Fruit fly (Drosophila melanogaster) whole organism, embryonic: ENCODE data around the gene LUBEL.

Experiments used
- Aef1 ChIP-seq: fragments of 200-800 bp; sonication (Bioruptor generic); IDR thresholded peaks from 3 replicates; pipeline ENCODE4 v1.3.6; 2022; ENCODE audit warnings: missing biosample characterization, missing genetic modification characterization
- CG10366 ChIP-seq: fragments of 200-800 bp; sonication (Bioruptor generic); IDR thresholded peaks from 2 replicates; pipeline ENCODE4 v1.3.6; 2022; ENCODE audit warnings: missing biosample characterization, missing genetic modification characterization
- CG12071 ChIP-seq: fragments of 200-800 bp; sonication (Bioruptor generic); optimal IDR thresholded peaks from 3 replicates; lab custom pipeline; 2018; ENCODE audit warnings: missing biosample characterization, mild to moderate bottlenecking, missing genetic modification characterization
- CG1529 ChIP-seq: fragments of 200-800 bp; sonication (Bioruptor generic); optimal IDR thresholded peaks from 3 replicates; lab custom pipeline; 2018; ENCODE audit warnings: missing biosample characterization, missing genetic modification characterization
- CG15601 ChIP-seq: fragments of 200-800 bp; sonication (Bioruptor generic); optimal IDR thresholded peaks from 3 replicates; lab custom pipeline; 2019; ENCODE audit warnings: missing biosample characterization, mild to moderate bottlenecking, missing genetic modification characterization, moderate library complexity
- CG1602 ChIP-seq: fragments of 200-800 bp; sonication (Bioruptor generic); optimal IDR thresholded peaks from 3 replicates; lab custom pipeline; 2016; ENCODE audit warnings: missing biosample characterization, missing genetic modification characterization
- CG17361 ChIP-seq: fragments of 200-800 bp; sonication (Bioruptor generic); IDR thresholded peaks from 3 replicates; pipeline ENCODE4 v1.3.6; 2022; ENCODE audit warnings: missing biosample characterization, missing genetic modification characterization
- CG17829 ChIP-seq: fragments of 200-800 bp; optimal IDR thresholded peaks from 2 replicates; lab custom pipeline; 2019; ENCODE audit warnings: missing biosample characterization, mild to moderate bottlenecking, missing genetic modification characterization, moderate library complexity
- CG17912 ChIP-seq: fragments of 200-800 bp; sonication (Bioruptor generic); optimal IDR thresholded peaks from 2 replicates; lab custom pipeline; 2018; ENCODE audit warnings: missing biosample characterization, mild to moderate bottlenecking, missing genetic modification characterization
- CG18262 ChIP-seq: fragments of 200-800 bp; optimal IDR thresholded peaks from 3 replicates; lab custom pipeline; 2019; ENCODE audit warnings: missing biosample characterization, mild to moderate bottlenecking, missing genetic modification characterization, moderate library complexity
- CG18619 ChIP-seq: fragments of 200-800 bp; sonication (Bioruptor generic); optimal IDR thresholded peaks from 3 replicates; lab custom pipeline; 2017; ENCODE audit warnings: missing biosample characterization, mild to moderate bottlenecking, missing genetic modification characterization
- CG2120 ChIP-seq: fragments of 200-800 bp; sonication (Bioruptor generic); optimal IDR thresholded peaks from 3 replicates; lab custom pipeline; 2016; ENCODE audit warnings: missing biosample characterization, missing genetic modification characterization
- CG2712 ChIP-seq: fragments of 200-800 bp; optimal IDR thresholded peaks from 3 replicates; lab custom pipeline; 2019; ENCODE audit warnings: missing biosample characterization, mild to moderate bottlenecking, missing genetic modification characterization, moderate library complexity
- CG31224 ChIP-seq: fragments of 200-800 bp; sonication (Bioruptor generic); IDR thresholded peaks from 2 replicates; pipeline ENCODE4 v1.3.6; 2022; ENCODE audit warnings: missing biosample characterization, missing genetic modification characterization
- CG32772 ChIP-seq: fragments of 200-800 bp; sonication (Bioruptor generic); IDR thresholded peaks from 2 replicates; pipeline ENCODE4 v1.3.6; 2022; ENCODE audit warnings: missing biosample characterization, missing genetic modification characterization
- CG34224 ChIP-seq: fragments of 200-800 bp; sonication (Bioruptor generic); IDR thresholded peaks from 3 replicates; pipeline ENCODE4 v1.3.6; 2022; ENCODE audit warnings: missing biosample characterization, missing genetic modification characterization; ENCODE audit not compliant: partially characterized antibody
- CG4424 ChIP-seq: fragments of 200-800 bp; sonication (Bioruptor generic); optimal IDR thresholded peaks from 3 replicates; lab custom pipeline; 2016; ENCODE audit warnings: missing biosample characterization, missing genetic modification characterization
- CG4820 ChIP-seq: fragments of 200-800 bp; sonication (Bioruptor generic); optimal IDR thresholded peaks from 3 replicates; lab custom pipeline; 2016; ENCODE audit warnings: missing biosample characterization, missing genetic modification characterization
- CG6791 ChIP-seq: fragments of 200-800 bp; sonication (Bioruptor generic); IDR thresholded peaks from 3 replicates; pipeline ENCODE4 v1.3.6; 2022; ENCODE audit warnings: missing biosample characterization, missing genetic modification characterization; ENCODE audit not compliant: partially characterized antibody
- CG9215 ChIP-seq: fragments of 200-800 bp; sonication (Bioruptor generic); IDR thresholded peaks from 2 replicates; pipeline ENCODE4 v1.3.6; 2022; ENCODE audit warnings: missing biosample characterization, missing genetic modification characterization
- CG9437 ChIP-seq: fragments of 200-800 bp; sonication (Bioruptor generic); optimal IDR thresholded peaks from 2 replicates; lab custom pipeline; 2018; ENCODE audit warnings: missing biosample characterization, mild to moderate bottlenecking, missing genetic modification characterization
- CG9609 ChIP-seq: fragments of 200-800 bp; sonication (Bioruptor generic); optimal IDR thresholded peaks from 3 replicates; lab custom pipeline; 2016; ENCODE audit warnings: missing biosample characterization, missing genetic modification characterization
- CG9932 ChIP-seq: fragments of 200-800 bp; sonication (Bioruptor generic); IDR thresholded peaks from 2 replicates; pipeline ENCODE4 v1.3.6; 2022; ENCODE audit warnings: missing biosample characterization, missing genetic modification characterization
- Dip3 ChIP-seq: fragments of 200-800 bp; sonication (Bioruptor generic); optimal IDR thresholded peaks from 3 replicates; lab custom pipeline; 2016; ENCODE audit warnings: missing biosample characterization, missing genetic modification characterization
- Dref ChIP-seq: fragments of 200-800 bp; sonication (Bioruptor generic); IDR thresholded peaks from 2 replicates; pipeline ENCODE4 v1.3.6; 2022; ENCODE audit warnings: missing biosample characterization, missing genetic modification characterization
- Hr51 ChIP-seq, 2 experiments: fragments of 200-800 bp; sonication (Bioruptor generic); optimal IDR thresholded peaks; 2 replicates in 1 of 2; 3 replicates in 1 of 2; lab custom pipeline; 2016 to 2018; ENCODE audit warnings: missing biosample characterization in 2 of 2, missing genetic modification characterization in 2 of 2, mild to moderate bottlenecking in 1 of 2, moderate library complexity in 1 of 2
- Hr78 ChIP-seq, 2 experiments: fragments of 200-800 bp in 1 of 2; fragments of >200 bp in 1 of 2; sonication (Bioruptor generic) in 1 of 2; optimal IDR thresholded peaks; 2 replicates each; lab custom pipeline; 2017 to 2019; ENCODE audit warnings: missing biosample characterization in 2 of 2, missing genetic modification characterization in 2 of 2, mild to moderate bottlenecking in 1 of 2, moderate library complexity in 1 of 2
- MBD-R2 ChIP-seq: fragments of 200-800 bp; sonication (Bioruptor generic); IDR thresholded peaks from 2 replicates; pipeline ENCODE4 v1.3.6; 2022; ENCODE audit warnings: missing biosample characterization, missing genetic modification characterization
- Meics ChIP-seq: fragments of 200-800 bp; sonication (Bioruptor generic); optimal IDR thresholded peaks from 2 replicates; lab custom pipeline; 2017; ENCODE audit warnings: missing biosample characterization, mild to moderate bottlenecking, missing genetic modification characterization
- NfI ChIP-seq: fragments of 200-800 bp; sonication (Bioruptor generic); optimal IDR thresholded peaks from 3 replicates; lab custom pipeline; 2018; ENCODE audit warnings: missing biosample characterization, mild to moderate bottlenecking, missing genetic modification characterization, moderate library complexity
- Ptx1 ChIP-seq: fragments of 200-800 bp; sonication (Bioruptor generic); IDR thresholded peaks from 2 replicates; pipeline ENCODE4 v1.3.6; 2022; ENCODE audit warnings: missing biosample characterization, missing genetic modification characterization
- Usf ChIP-seq: fragments of 200-800 bp; sonication (Bioruptor generic); optimal IDR thresholded peaks from 2 replicates; lab custom pipeline; 2017; ENCODE audit warnings: missing genotype, missing biosample characterization, missing genetic modification characterization
- Vsx1 ChIP-seq: fragments of 200-800 bp; sonication (Bioruptor generic); optimal IDR thresholded peaks from 2 replicates; lab custom pipeline; 2017; ENCODE audit warnings: missing biosample characterization, mild to moderate bottlenecking, missing genetic modification characterization, missing genetic modification reagents
- caup ChIP-seq: fragments of 200-800 bp; sonication (Bioruptor generic); optimal IDR thresholded peaks from 3 replicates; lab custom pipeline; 2017; ENCODE audit warnings: missing biosample characterization, mild to moderate bottlenecking, missing genetic modification characterization, moderate library complexity; ENCODE audit not compliant: severe bottlenecking
- danr ChIP-seq: fragments of 200-800 bp; sonication (Bioruptor generic); IDR thresholded peaks from 2 replicates; pipeline ENCODE4 v1.3.6; 2022; ENCODE audit warnings: missing biosample characterization, missing genetic modification characterization
- dmrt11E ChIP-seq: fragments of 200-800 bp; sonication (Bioruptor generic); optimal IDR thresholded peaks from 3 replicates; lab custom pipeline; 2018; ENCODE audit warnings: missing biosample characterization, mild to moderate bottlenecking, missing genetic modification characterization, moderate library complexity
- dysf ChIP-seq: fragments of 200-800 bp; sonication (Bioruptor generic); IDR thresholded peaks from 3 replicates; pipeline ENCODE4 v1.3.6; 2022; ENCODE audit warnings: missing biosample characterization, missing genetic modification characterization
- lilli ChIP-seq: fragments of 200-800 bp; sonication (Bioruptor generic); optimal IDR thresholded peaks from 3 replicates; lab custom pipeline; 2016; ENCODE audit warnings: missing biosample characterization, missing genetic modification characterization
- lmd ChIP-seq: fragments of 200-800 bp; sonication (Bioruptor generic); IDR thresholded peaks from 2 replicates; pipeline ENCODE4 v1.3.6; 2022; ENCODE audit warnings: missing biosample characterization, missing genetic modification characterization
- nau ChIP-seq: fragments of 200-800 bp; sonication (Bioruptor generic); optimal IDR thresholded peaks from 3 replicates; lab custom pipeline; 2017; ENCODE audit warnings: missing biosample characterization, mild to moderate bottlenecking, missing genetic modification characterization, missing genetic modification reagents
- nmo ChIP-seq: fragments of 200-800 bp; sonication (Bioruptor generic); optimal IDR thresholded peaks from 2 replicates; lab custom pipeline; 2018; ENCODE audit warnings: missing biosample characterization, mild to moderate bottlenecking, missing genetic modification characterization, moderate library complexity
- p53 ChIP-seq: fragments of 200-800 bp; sonication (Bioruptor generic); optimal IDR thresholded peaks from 2 replicates; lab custom pipeline; 2016; ENCODE audit warnings: missing biosample characterization, missing genetic modification characterization
- peb ChIP-seq: fragments of 200-800 bp; sonication (Bioruptor generic); IDR thresholded peaks from 2 replicates; pipeline ENCODE4 v1.3.6; 2022; ENCODE audit warnings: missing biosample characterization, missing genetic modification characterization
- sens-2 ChIP-seq: fragments of 200-800 bp; sonication (Bioruptor generic); IDR thresholded peaks from 2 replicates; pipeline ENCODE4 v1.3.6; 2022; ENCODE audit warnings: missing biosample characterization, missing genetic modification characterization
- sima ChIP-seq: fragments of 200-800 bp; sonication (Bioruptor generic); optimal IDR thresholded peaks from 2 replicates; lab custom pipeline; 2016; ENCODE audit warnings: missing biosample characterization, missing genetic modification characterization
- slbo ChIP-seq: fragments of 200-800 bp; sonication (Bioruptor generic); IDR thresholded peaks from 2 replicates; pipeline ENCODE4 v1.3.6; 2022; ENCODE audit warnings: missing biosample characterization, missing genetic modification characterization
- so ChIP-seq: fragments of 200-800 bp; sonication (Bioruptor generic); IDR thresholded peaks from 3 replicates; pipeline ENCODE4 v1.3.6; 2022; ENCODE audit warnings: missing biosample characterization, missing genetic modification characterization
- yki ChIP-seq: fragments of >200 bp; optimal IDR thresholded peaks from 3 replicates; lab custom pipeline; 2018
- zen ChIP-seq: fragments of 200-800 bp; sonication (Bioruptor generic); optimal IDR thresholded peaks from 3 replicates; lab custom pipeline; 2018; ENCODE audit warnings: missing biosample characterization, mild to moderate bottlenecking, missing genetic modification characterization, moderate library complexity

LUBEL gene

dm6 chr2L:6819230-6820049 is 46.9 kb upstream of the LUBEL start:
- TF ChIP-seq CG6791 (no peak), CG9215 (GFP tag; lab: Robert Waterston, UW) (peak; percentile 50), dmrt11E (tag; lab: Kevin White, UChicago) (peak; percentile 67), CG4424 (peak; percentile 57), CG17829 (peak; percentile 47), CG10366 (GFP tag; lab: Robert Waterston, UW) (no peak; the same call in 1 of the 2 replicates), sens-2 (GFP tag; lab: Robert Waterston, UW) (peak; percentile 95), NfI (GFP tag; lab: Kevin White, UChicago) (peak; percentile 5), CG18262 (tag; lab: Kevin White, UChicago) (peak; percentile 69), Dref (no peak), CG1602 (GFP tag; lab: Kevin White, UChicago) (peak; percentile 9), so (0 out of 3 replicates have a peak, but pooled peaks have one; percentile 20), CG17361 (GFP tag; lab: Robert Waterston, UW) (peak; percentile 63; the same call in 2 of the 3 replicates), yki (lab: Kevin White, UChicago) (no peak), Meics (peak; percentile 35), Hr51 (GFP tag; optimal IDR thresholded peaks at IDR 0.05; lab: Kevin White, UChicago) (peak in 1 of 2 experiments; percentile 43), CG9609 (GFP tag; lab: Kevin White, UChicago) (no peak), zen (tag; lab: Kevin White, UChicago) (peak; percentile 12), nau (GFP tag; lab: Kevin White, UChicago) (no peak), Hr78 (GFP tag; optimal IDR thresholded peaks at IDR 0.05; lab: Kevin White, UChicago) (no peak), CG9437 (GFP tag; lab: Kevin White, UChicago) (peak; percentile 6), caup (GFP tag; lab: Kevin White, UChicago) (no peak), CG17912 (GFP tag; lab: Kevin White, UChicago) (no peak), CG2712 (tag; lab: Kevin White, UChicago) (peak; percentile 53), Ptx1 (GFP tag; lab: Robert Waterston, UW) (peak; percentile 29; the same call in 1 of the 2 replicates), peb (GFP tag; lab: Robert Waterston, UW) (no peak), CG32772 (GFP tag; lab: Robert Waterston, UW) (no peak), CG4820 (GFP tag; lab: Kevin White, UChicago) (peak; percentile 27), Aef1 (GFP tag; lab: Robert Waterston, UW) (no peak), danr (GFP tag; lab: Robert Waterston, UW) (no peak), Usf (peak; percentile 8), CG18619 (GFP tag; lab: Kevin White, UChicago) (peak; percentile 27), CG31224 (GFP tag; lab: Robert Waterston, UW) (0 out of 2 replicates have a peak, but pooled peaks have one; percentile 25), dysf (GFP tag; lab: Robert Waterston, UW) (peak; percentile 62; the same call in 2 of the 3 replicates), sima (GFP tag; lab: Kevin White, UChicago) (no peak), CG9932 (GFP tag; lab: Robert Waterston, UW) (0 out of 2 replicates have a peak, but pooled peaks have one; percentile 23), CG34224 (no peak), Dip3 (GFP tag; lab: Kevin White, UChicago) (peak; percentile 21), slbo (peak; percentile 40; the same call in 1 of the 2 replicates), CG1529 (GFP tag; lab: Kevin White, UChicago) (peak; percentile 6), Vsx1 (GFP tag; lab: Kevin White, UChicago) (peak; percentile 11), lilli (GFP tag; lab: Kevin White, UChicago) (peak; percentile 38), CG2120 (GFP tag; lab: Kevin White, UChicago) (peak; percentile 52), CG12071 (GFP tag; lab: Kevin White, UChicago) (peak; percentile 20), CG15601 (peak; percentile 53), nmo (GFP tag; lab: Kevin White, UChicago) (peak; percentile 66), p53 (GFP tag; lab: Kevin White, UChicago) (no peak), MBD-R2 (GFP tag; lab: Robert Waterston, UW) (no peak), lmd (GFP tag; lab: Robert Waterston, UW) (peak; percentile 27; the same call in 1 of the 2 replicates)
